Worm (Caenorhabditis elegans) whole organism, young adult: Measurements from ENCODE around the gene sdpn-1.

Experiments
- B0261.1 ChIP-seq: sonication (generic microtip); optimal IDR thresholded peaks from 2 replicates; lab custom pipeline; 2016; ENCODE audit warnings: mild to moderate bottlenecking, missing genetic modification characterization, moderate library complexity, missing compliant biosample characterization
- Y56A3A.18 ChIP-seq: fragments of 200-800 bp; sonication (Bioruptor generic); IDR thresholded peaks from 2 replicates; pipeline ENCODE4 v1.3.6; 2022; ENCODE audit warnings: missing genetic modification reagents, missing genetic modification characterization, missing compliant biosample characterization
- ceh-91 ChIP-seq: fragments of 200-800 bp; sonication (Bioruptor generic); IDR thresholded peaks from 2 replicates; pipeline ENCODE4 v1.3.6; 2022; ENCODE audit warnings: missing genetic modification reagents, missing genetic modification characterization, missing compliant biosample characterization
- dox-1 ChIP-seq: fragments of 200-800 bp; sonication (Bioruptor generic); IDR thresholded peaks from 2 replicates; pipeline ENCODE4 v1.3.6; 2022; ENCODE audit warnings: missing genetic modification reagents, missing genetic modification characterization, missing compliant biosample characterization
- ets-4 ChIP-seq: fragments of 200-800 bp; sonication (Bioruptor generic); optimal IDR thresholded peaks from 2 replicates; lab custom pipeline; 2018; ENCODE audit warnings: mild to moderate bottlenecking, missing genetic modification characterization, missing compliant biosample characterization
- him-1 ChIP-seq: sonication (generic microtip); optimal IDR thresholded peaks from 2 replicates; lab custom pipeline; 2016; ENCODE audit warnings: missing genotype, missing genetic modification reagents, missing genetic modification characterization, missing compliant biosample characterization
- snpc-4 ChIP-seq, 5 experiments: fragments of 150-350 bp in 1 of 5; sonication (generic microtip) in 4 of 5; optimal IDR thresholded peaks; 2 replicates each; lab custom pipeline; 2014 to 2018; ENCODE audit warnings: missing genetic modification characterization in 5 of 5, missing biosample characterization in 3 of 5, antibody characterized with exemption in 2 of 5, mild to moderate bottlenecking in 2 of 5, missing compliant biosample characterization in 2 of 5, missing genotype in 2 of 5, moderate library complexity in 2 of 5, missing genetic modification reagents in 1 of 5
- ztf-28 ChIP-seq: fragments of 200-800 bp; sonication (Bioruptor generic); IDR thresholded peaks from 2 replicates; pipeline ENCODE4 v1.3.6; 2022; ENCODE audit warnings: missing genetic modification reagents, missing genetic modification characterization, missing compliant biosample characterization

ce11 chrX:7952226-7953062 is 45.6 kb downstream of the sdpn-1 start:
- TF ChIP-seq ztf-28 (GFP tag; lab: Robert Waterston, UW) (no peak), ets-4 (GFP tag; lab: Kevin White, UChicago) (peak; percentile 1), B0261.1 (no peak), Y56A3A.18 (no peak), snpc-4 (GFP tag; optimal IDR thresholded peaks at IDR 0.05; lab: Kevin White, UChicago) (no peak), snpc-4 (tag; optimal IDR thresholded peaks at IDR 0.05; lab: Kevin White, UChicago) (no peak), ceh-91 (GFP tag; lab: Robert Waterston, UW) (no peak), him-1 (no peak), dox-1 (GFP tag; lab: Robert Waterston, UW) (no peak)
